Fruit fly (Drosophila melanogaster) whole organism, wandering third instar larva: ENCODE measurements around the gene CG15864.

ENCODE experiments used
- CG32264 ChIP-seq: fragments of 200-800 bp; sonication (Bioruptor generic); optimal IDR thresholded peaks from 2 replicates; lab custom pipeline; 2016; ENCODE audit warnings: missing biosample characterization, missing genetic modification characterization
- GATAd ChIP-seq: sonication (Bioruptor generic); optimal IDR thresholded peaks from 2 replicates; lab custom pipeline; 2016; ENCODE audit warnings: missing biosample characterization, missing genetic modification characterization
- Jra ChIP-seq: sonication (Bioruptor generic); optimal IDR thresholded peaks from 2 replicates; lab custom pipeline; 2016; ENCODE audit warnings: missing biosample characterization, missing genetic modification characterization
- usp ChIP-seq: fragments of >200 bp; optimal IDR thresholded peaks from 2 replicates; lab custom pipeline; 2017; ENCODE audit warnings: missing biosample characterization, missing genetic modification characterization

- TF ChIP-seq Jra (GFP tag; lab: Kevin White, UChicago) (no peak), GATAd (no peak), CG32264 (GFP tag; lab: Kevin White, UChicago) (no peak), usp (GFP tag; lab: Kevin White, UChicago) (no peak)
Measured at dm6 chr3R:8284234-8284633, 36.0 kb downstream of the CG15864 start.
